Fruit fly (Drosophila melanogaster) whole organism, embryonic: Measurements from ENCODE around the gene Polr3E.

Experiments used
- Aef1 ChIP-seq: fragments of 200-800 bp; sonication (Bioruptor generic); IDR thresholded peaks from 3 replicates; pipeline ENCODE4 v1.3.6; 2022; ENCODE audit warnings: missing biosample characterization, missing genetic modification characterization
- C15 ChIP-seq: fragments of 200-800 bp; sonication (Bioruptor generic); IDR thresholded peaks from 3 replicates; pipeline ENCODE4 v1.3.6; 2022; ENCODE audit warnings: missing biosample characterization, missing genetic modification characterization
- CG11093 ChIP-seq: fragments of 200-800 bp; sonication (Bioruptor generic); IDR thresholded peaks from 3 replicates; pipeline ENCODE4 v1.3.6; 2022; ENCODE audit warnings: missing biosample characterization, missing genetic modification characterization
- CG11723 ChIP-seq: fragments of 200-800 bp; sonication (Bioruptor generic); optimal IDR thresholded peaks from 2 replicates; lab custom pipeline; 2017; ENCODE audit warnings: missing biosample characterization, mild to moderate bottlenecking, missing genetic modification characterization
- CG13624 ChIP-seq: fragments of 200-800 bp; sonication (Bioruptor generic); optimal IDR thresholded peaks from 2 replicates; lab custom pipeline; 2016; ENCODE audit warnings: missing biosample characterization, missing genetic modification characterization
- CG14710 ChIP-seq: fragments of 200-800 bp; sonication (Bioruptor generic); optimal IDR thresholded peaks from 3 replicates; lab custom pipeline; 2019; ENCODE audit warnings: missing biosample characterization, mild to moderate bottlenecking, missing genetic modification characterization, moderate library complexity
- CG1647 ChIP-seq: fragments of 200-800 bp; sonication (Bioruptor generic); optimal IDR thresholded peaks from 3 replicates; lab custom pipeline; 2016; ENCODE audit warnings: missing biosample characterization, missing genetic modification characterization
- CG16779 ChIP-seq: fragments of 200-800 bp; sonication (Bioruptor generic); IDR thresholded peaks from 2 replicates; pipeline ENCODE4 v1.3.6; 2022; ENCODE audit warnings: missing biosample characterization, missing genetic modification characterization
- CG17385 ChIP-seq: fragments of 200-800 bp; sonication (Bioruptor generic); optimal IDR thresholded peaks from 3 replicates; lab custom pipeline; 2018; ENCODE audit warnings: missing biosample characterization, mild to moderate bottlenecking, missing genetic modification characterization
- CG17568 ChIP-seq: fragments of 200-800 bp; sonication (Bioruptor generic); optimal IDR thresholded peaks from 2 replicates; lab custom pipeline; 2018; ENCODE audit warnings: missing biosample characterization, mild to moderate bottlenecking, missing genetic modification characterization, moderate library complexity
- CG17612 ChIP-seq: fragments of 200-800 bp; sonication (Bioruptor generic); IDR thresholded peaks from 2 replicates; pipeline ENCODE4 v1.3.6; 2022; ENCODE audit warnings: missing biosample characterization, missing genetic modification characterization
- CG2129 ChIP-seq: fragments of 200-800 bp; sonication (Bioruptor generic); IDR thresholded peaks from 2 replicates; pipeline ENCODE4 v1.3.6; 2022; ENCODE audit warnings: missing biosample characterization, missing genetic modification characterization; ENCODE audit not compliant: partially characterized antibody
- CG2712 ChIP-seq: fragments of 200-800 bp; optimal IDR thresholded peaks from 3 replicates; lab custom pipeline; 2019; ENCODE audit warnings: missing biosample characterization, mild to moderate bottlenecking, missing genetic modification characterization, moderate library complexity
- CG31224 ChIP-seq: fragments of 200-800 bp; sonication (Bioruptor generic); IDR thresholded peaks from 2 replicates; pipeline ENCODE4 v1.3.6; 2022; ENCODE audit warnings: missing biosample characterization, missing genetic modification characterization
- CG3163 ChIP-seq: fragments of 200-800 bp; sonication (Bioruptor generic); optimal IDR thresholded peaks from 3 replicates; lab custom pipeline; 2016; ENCODE audit warnings: missing biosample characterization, missing genetic modification characterization
- CG32532 ChIP-seq: fragments of 200-800 bp; sonication (Bioruptor generic); IDR thresholded peaks from 2 replicates; pipeline ENCODE4 v1.3.6; 2022; ENCODE audit warnings: missing biosample characterization, missing genetic modification characterization
- CG4707 ChIP-seq: fragments of 200-800 bp; sonication (Bioruptor generic); optimal IDR thresholded peaks from 2 replicates; lab custom pipeline; 2018; ENCODE audit warnings: missing biosample characterization, mild to moderate bottlenecking, missing genetic modification characterization, moderate library complexity
- CG5953 ChIP-seq: fragments of 200-800 bp; sonication (Bioruptor generic); IDR thresholded peaks from 2 replicates; pipeline ENCODE4 v1.3.6; 2022; ENCODE audit warnings: missing biosample characterization, missing genetic modification characterization
- CG7928 ChIP-seq: fragments of 200-800 bp; sonication (Bioruptor generic); optimal IDR thresholded peaks from 2 replicates; lab custom pipeline; 2017; ENCODE audit warnings: missing biosample characterization, mild to moderate bottlenecking, missing genetic modification characterization
- CG7963 ChIP-seq: fragments of 200-800 bp; sonication (Bioruptor generic); IDR thresholded peaks from 3 replicates; pipeline ENCODE4 v1.3.6; 2022; ENCODE audit warnings: missing biosample characterization, missing genetic modification characterization; ENCODE audit not compliant: partially characterized antibody
- D19A ChIP-seq: fragments of 200-800 bp; optimal IDR thresholded peaks from 3 replicates; lab custom pipeline; 2019; ENCODE audit warnings: missing biosample characterization, mild to moderate bottlenecking, missing genetic modification characterization, moderate library complexity
- Dek ChIP-seq: fragments of 200-800 bp; sonication (Bioruptor generic); optimal IDR thresholded peaks from 3 replicates; lab custom pipeline; 2019; ENCODE audit warnings: missing biosample characterization, mild to moderate bottlenecking, missing genetic modification characterization, moderate library complexity
- Ets97D ChIP-seq: fragments of 200-800 bp; sonication (Bioruptor generic); optimal IDR thresholded peaks from 3 replicates; lab custom pipeline; 2016; ENCODE audit warnings: missing biosample characterization, missing genetic modification characterization
- Gug ChIP-seq: fragments of 200-800 bp; sonication (Bioruptor generic); IDR thresholded peaks from 4 replicates; pipeline ENCODE4 v1.3.6; 2022; ENCODE audit warnings: missing biosample characterization, missing genetic modification characterization
- Kr ChIP-seq: fragments of 200-800 bp; sonication (Bioruptor generic); optimal IDR thresholded peaks from 2 replicates; lab custom pipeline; 2017; ENCODE audit warnings: missing biosample characterization, mild to moderate bottlenecking, missing genetic modification characterization
- Lhr ChIP-seq: fragments of 200-800 bp; sonication (Bioruptor generic); optimal IDR thresholded peaks from 3 replicates; lab custom pipeline; 2017; ENCODE audit warnings: mild to moderate bottlenecking, missing biosample characterization, missing genetic modification reagents, missing genetic modification characterization
- Lpt ChIP-seq: fragments of >200 bp; optimal IDR thresholded peaks from 2 replicates; lab custom pipeline; 2018; ENCODE audit warnings: missing biosample characterization, missing genetic modification characterization
- ab ChIP-seq: fragments of 200-800 bp; sonication (Bioruptor generic); optimal IDR thresholded peaks from 2 replicates; lab custom pipeline; 2016; ENCODE audit warnings: missing biosample characterization, missing genetic modification characterization
- ap ChIP-seq: fragments of 200-800 bp; sonication (Bioruptor generic); IDR thresholded peaks from 2 replicates; pipeline ENCODE4 v1.3.6; 2022; ENCODE audit warnings: missing biosample characterization, missing genetic modification characterization
- ato ChIP-seq: fragments of 200-800 bp; sonication (Bioruptor generic); IDR thresholded peaks from 2 replicates; pipeline ENCODE4 v1.3.6; 2022; ENCODE audit warnings: missing biosample characterization, missing genetic modification characterization; ENCODE audit not compliant: partially characterized antibody
- dpn ChIP-seq, 2 experiments: fragments of 200-800 bp; sonication (Bioruptor generic); optimal IDR thresholded peaks; 3 replicates each; lab custom pipeline; 2016; ENCODE audit warnings: missing biosample characterization in 2 of 2, missing genetic modification characterization in 2 of 2
- ems ChIP-seq: fragments of 200-800 bp; sonication (Bioruptor generic); optimal IDR thresholded peaks from 3 replicates; lab custom pipeline; 2016; ENCODE audit warnings: missing biosample characterization, missing genetic modification characterization
- fd64A ChIP-seq: fragments of 200-800 bp; sonication (Bioruptor generic); optimal IDR thresholded peaks from 3 replicates; lab custom pipeline; 2018; ENCODE audit warnings: missing biosample characterization, mild to moderate bottlenecking, missing genetic modification characterization
- grn ChIP-seq: fragments of 200-800 bp; sonication (Bioruptor generic); optimal IDR thresholded peaks from 3 replicates; lab custom pipeline; 2017; ENCODE audit warnings: missing biosample characterization, missing genetic modification characterization
- gt ChIP-seq: fragments of 200-800 bp; sonication (Bioruptor generic); IDR thresholded peaks from 2 replicates; pipeline ENCODE4 v1.3.6; 2022; ENCODE audit warnings: missing biosample characterization, missing genetic modification characterization
- hb ChIP-seq: fragments of 200-800 bp; sonication (Bioruptor generic); IDR thresholded peaks from 3 replicates; pipeline ENCODE4 v1.3.6; 2022; ENCODE audit warnings: missing biosample characterization, missing genetic modification characterization; ENCODE audit not compliant: partially characterized antibody
- hbn ChIP-seq: fragments of 200-800 bp; sonication (Bioruptor generic); IDR thresholded peaks from 2 replicates; pipeline ENCODE4 v1.3.6; 2022; ENCODE audit warnings: missing biosample characterization, missing genetic modification characterization; ENCODE audit not compliant: partially characterized antibody
- hkb ChIP-seq, 2 experiments: fragments of 200-800 bp in 1 of 2; fragments of >200 bp in 1 of 2; sonication (Bioruptor generic) in 1 of 2; IDR thresholded peaks in 1 of 2; optimal IDR thresholded peaks in 1 of 2; 2 replicates each; pipeline versions ENCODE4 v1.3.6 to Lab custom; 2017 to 2022; ENCODE audit warnings: missing biosample characterization in 1 of 2, missing genetic modification characterization in 1 of 2
- jumu ChIP-seq: fragments of 200-800 bp; sonication (Bioruptor generic); optimal IDR thresholded peaks from 3 replicates; lab custom pipeline; 2016; ENCODE audit warnings: missing biosample characterization, missing genetic modification characterization
- klu ChIP-seq: fragments of 200-800 bp; sonication (Bioruptor generic); IDR thresholded peaks from 2 replicates; pipeline ENCODE4 v1.3.6; 2022; ENCODE audit warnings: missing biosample characterization, missing genetic modification characterization
- luna ChIP-seq: fragments of 200-800 bp; sonication (Bioruptor generic); optimal IDR thresholded peaks from 2 replicates; lab custom pipeline; 2016; ENCODE audit warnings: missing biosample characterization, missing genetic modification characterization
- mirr ChIP-seq: fragments of 200-800 bp; sonication (Bioruptor generic); optimal IDR thresholded peaks from 3 replicates; lab custom pipeline; 2018; ENCODE audit warnings: missing biosample characterization, mild to moderate bottlenecking, missing genetic modification characterization
- nerfin-1 ChIP-seq: fragments of 200-800 bp; sonication (Bioruptor generic); optimal IDR thresholded peaks from 3 replicates; lab custom pipeline; 2019; ENCODE audit warnings: missing biosample characterization, mild to moderate bottlenecking, missing genetic modification characterization, moderate library complexity
- peb ChIP-seq: fragments of 200-800 bp; sonication (Bioruptor generic); IDR thresholded peaks from 2 replicates; pipeline ENCODE4 v1.3.6; 2022; ENCODE audit warnings: missing biosample characterization, missing genetic modification characterization
- phol ChIP-seq: fragments of 200-800 bp; sonication (Bioruptor generic); optimal IDR thresholded peaks from 3 replicates; lab custom pipeline; 2018; ENCODE audit warnings: missing biosample characterization, mild to moderate bottlenecking, missing genetic modification characterization, moderate library complexity
- pros ChIP-seq: fragments of 200-800 bp; sonication (Bioruptor generic); optimal IDR thresholded peaks from 3 replicates; lab custom pipeline; 2019; ENCODE audit warnings: missing biosample characterization, mild to moderate bottlenecking, missing genetic modification characterization, moderate library complexity
- sd ChIP-seq: fragments of 200-800 bp; sonication (Bioruptor generic); optimal IDR thresholded peaks from 3 replicates; lab custom pipeline; 2018; ENCODE audit warnings: missing biosample characterization, mild to moderate bottlenecking, missing genetic modification characterization, moderate library complexity
- stc ChIP-seq: fragments of 200-800 bp; sonication (Bioruptor generic); IDR thresholded peaks from 2 replicates; pipeline ENCODE4 v1.3.6; 2022; ENCODE audit warnings: missing biosample characterization, missing genetic modification characterization
- tup ChIP-seq: fragments of 200-800 bp; sonication (Bioruptor generic); optimal IDR thresholded peaks from 2 replicates; lab custom pipeline; 2016; ENCODE audit warnings: missing biosample characterization, mild to moderate bottlenecking, missing genetic modification characterization, moderate library complexity
- usp ChIP-seq: fragments of >200 bp; optimal IDR thresholded peaks from 2 replicates; lab custom pipeline; 2017; ENCODE audit warnings: missing biosample characterization, missing genetic modification characterization

Polr3E gene

DNA sequence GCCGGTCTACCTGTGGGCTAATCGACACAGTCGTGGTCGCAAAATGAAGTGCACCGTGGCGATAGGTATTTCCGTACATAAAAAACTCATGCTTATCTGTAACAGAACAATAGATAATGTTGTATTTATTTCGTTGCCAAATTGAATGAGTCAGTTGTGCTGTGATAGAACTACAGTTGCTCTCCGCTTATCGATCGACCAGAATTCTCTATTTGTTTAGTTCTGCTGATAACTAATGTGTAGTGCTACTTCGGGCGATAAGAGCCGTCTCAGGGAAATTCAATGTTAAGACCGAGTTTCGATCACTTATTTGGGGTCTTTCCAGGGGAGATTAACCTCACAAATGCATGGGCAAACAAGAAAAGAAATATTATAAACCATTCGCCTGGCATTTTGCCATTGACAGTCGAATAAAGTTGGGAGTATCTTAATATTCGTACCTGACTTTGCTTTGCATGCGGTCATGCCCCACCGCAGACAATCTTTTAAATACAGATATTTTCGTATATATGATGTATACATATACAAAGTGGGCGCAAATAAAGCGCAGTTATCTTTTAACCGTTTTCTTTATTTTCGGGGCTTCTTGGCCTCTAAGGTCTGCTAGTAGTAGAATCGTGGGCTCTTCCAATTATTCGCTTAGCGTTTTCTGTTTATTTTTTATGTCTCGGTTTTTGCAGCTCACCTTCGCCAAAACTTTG, 4.8 kb downstream of the Polr3E start (continued):
- peak; percentile 63 for TF ChIP-seq pros (GFP tag; lab: Kevin White, UChicago)
- peak; percentile 7 for TF ChIP-seq CG17568 (GFP tag; lab: Kevin White, UChicago)
- TF ChIP-seq hkb (optimal IDR thresholded peaks at IDR 0.05; lab: Kevin White, UChicago) = no peak
- 0 out of 2 replicates have a peak, but pooled peaks have one; percentile 7 for TF ChIP-seq hkb (GFP tag; IDR thresholded peaks at IDR 0.05; lab: Robert Waterston, UW)
- TF ChIP-seq klu (GFP tag; lab: Robert Waterston, UW) = no peak
- TF ChIP-seq ap (GFP tag; lab: Robert Waterston, UW) = no peak
- no peak for TF ChIP-seq gt (GFP tag; lab: Robert Waterston, UW)
- no peak for TF ChIP-seq Ets97D (GFP tag; lab: Kevin White, UChicago)
- no peak for TF ChIP-seq CG13624 (GFP tag; lab: Kevin White, UChicago)
- TF ChIP-seq CG16779 = no peak
- TF ChIP-seq CG4707 = no peak
- peak; percentile 73 for TF ChIP-seq sd
- no peak for TF ChIP-seq CG2129 (GFP tag; lab: Robert Waterston, UW)
- no peak for TF ChIP-seq CG2712
- no peak for TF ChIP-seq CG17612 (GFP tag; lab: Robert Waterston, UW)
- TF ChIP-seq mirr (GFP tag; lab: Kevin White, UChicago) = peak; percentile 98
- TF ChIP-seq jumu (GFP tag; lab: Kevin White, UChicago) = no peak
- TF ChIP-seq peb (GFP tag; lab: Robert Waterston, UW) = no peak
- TF ChIP-seq luna (GFP tag; lab: Kevin White, UChicago) = no peak
- TF ChIP-seq D19A (tag; lab: Kevin White, UChicago) = no peak
- TF ChIP-seq hbn (GFP tag; lab: Robert Waterston, UW) = no peak
- no peak for TF ChIP-seq Lhr (GFP tag; lab: Kevin White, UChicago)
- TF ChIP-seq ab (GFP tag; lab: Kevin White, UChicago) = no peak
- TF ChIP-seq CG7963 (GFP tag; lab: Robert Waterston, UW) = no peak
- no peak for TF ChIP-seq CG7928
- TF ChIP-seq CG32532 (GFP tag; lab: Robert Waterston, UW) = no peak
- no peak for TF ChIP-seq Dek (tag; lab: Kevin White, UChicago)
- TF ChIP-seq dpn (GFP tag; optimal IDR thresholded peaks at IDR 0.05; lab: Kevin White, UChicago) = no peak
- TF ChIP-seq CG11093 (GFP tag; lab: Robert Waterston, UW) = no peak
- TF ChIP-seq Gug (GFP tag; lab: Robert Waterston, UW) = no peak
- TF ChIP-seq nerfin-1 = no peak
- TF ChIP-seq ems (GFP tag; lab: Kevin White, UChicago) = no peak
- peak; percentile 7 for TF ChIP-seq fd64A
- peak; percentile 51 for TF ChIP-seq Kr (GFP tag; lab: Kevin White, UChicago)
- no peak for TF ChIP-seq CG11723 (GFP tag; lab: Kevin White, UChicago)
- TF ChIP-seq CG14710 (tag; lab: Kevin White, UChicago) = no peak
- TF ChIP-seq grn (GFP tag; lab: Kevin White, UChicago) = peak; percentile 87
- no peak for TF ChIP-seq Lpt (GFP tag; lab: Kevin White, UChicago)
- no peak for TF ChIP-seq CG5953 (GFP tag; lab: Robert Waterston, UW)
- TF ChIP-seq CG31224 (GFP tag; lab: Robert Waterston, UW) = no peak
- TF ChIP-seq Aef1 (GFP tag; lab: Robert Waterston, UW) = no peak
- TF ChIP-seq ato (GFP tag; lab: Robert Waterston, UW) = no peak
- no peak for TF ChIP-seq C15 (GFP tag; lab: Robert Waterston, UW)
- no peak for TF ChIP-seq hb (GFP tag; lab: Robert Waterston, UW)
- TF ChIP-seq tup (GFP tag; lab: Kevin White, UChicago) = no peak
- no peak for TF ChIP-seq phol
- TF ChIP-seq CG17385 (GFP tag; lab: Kevin White, UChicago) = no peak
- no peak for TF ChIP-seq usp (GFP tag; lab: Kevin White, UChicago)
- no peak for TF ChIP-seq CG1647 (GFP tag; lab: Kevin White, UChicago)
- peak; percentile 40; the same call in 1 of the 2 replicates for TF ChIP-seq stc (GFP tag; lab: Robert Waterston, UW)
- TF ChIP-seq CG3163 (GFP tag; lab: Kevin White, UChicago) = no peak
